Fruit fly (Drosophila melanogaster): ENCODE measurements around the gene Gtpx.

Gene Gtpx

DNA sequence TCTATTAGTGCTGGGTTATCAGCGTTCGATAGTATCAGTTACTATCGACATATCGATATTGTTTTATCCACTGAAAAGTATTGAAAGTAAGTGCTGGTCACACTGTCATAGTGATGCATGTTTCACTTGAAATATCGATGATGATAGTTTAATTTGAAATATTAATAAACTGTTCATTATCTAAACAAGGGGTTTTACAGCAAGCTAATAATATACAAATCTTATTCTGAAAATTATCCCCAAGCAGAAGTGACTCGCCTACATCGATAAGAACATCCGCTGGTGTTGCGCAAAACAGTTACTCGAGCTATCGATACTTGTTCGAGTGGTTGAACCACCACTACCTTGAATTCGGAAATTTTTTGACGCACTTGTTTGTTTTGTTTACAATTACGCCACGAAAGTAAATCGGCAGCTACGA is 6.8 kb upstream of the Gtpx start, which contains the start of the genes PIG-C, CG12016 and Dpm2 (continued):
- TF ChIP-seq HHEX (GFP tag; optimal IDR thresholded peaks at IDR 0.05) (no peak), CG34224 (GFP tag; IDR thresholded peaks at IDR 0.05; ENCODE audit: partially characterized antibody) (peak; percentile 94), ase (GFP tag; IDR thresholded peaks at IDR 0.05) (peak; percentile 50; the same call in 1 of the 3 replicates), Side (GFP tag; optimal IDR thresholded peaks at IDR 0.05) (peak; percentile 53), cad (GFP tag; optimal IDR thresholded peaks at IDR 0.05) (no peak), CG7271 (tag; optimal IDR thresholded peaks at IDR 0.05) (no peak), CG16779 (GFP tag; IDR thresholded peaks at IDR 0.05) (no peak), ems (GFP tag; optimal IDR thresholded peaks at IDR 0.05) (peak; percentile 52), sr (GFP tag; IDR thresholded peaks at IDR 0.05) (no peak), lov (optimal IDR thresholded peaks at IDR 0.05) (no peak), lov (GFP tag; IDR thresholded peaks at IDR 0.05) (0 out of 3 replicates have a peak, but pooled peaks have one; percentile 9), Six4 (GFP tag; optimal IDR thresholded peaks at IDR 0.05) (peak; percentile 38), Abd-B (GFP tag; optimal IDR thresholded peaks at IDR 0.05) (no peak), jing (GFP tag; optimal IDR thresholded peaks at IDR 0.05) (no peak), CG42726 (GFP tag; IDR thresholded peaks at IDR 0.05; ENCODE audit: partially characterized antibody) (peak; percentile 95), phol (tag; optimal IDR thresholded peaks at IDR 0.05) (peak; percentile 80), unc-4 (GFP tag; IDR thresholded peaks at IDR 0.05; ENCODE audit: partially characterized antibody) (peak; percentile 98), Hr51 (GFP tag; optimal IDR thresholded peaks at IDR 0.05) (peak in 1 of 2 experiments; percentile 55), stc (GFP tag; IDR thresholded peaks at IDR 0.05) (no peak), CG13296 (GFP tag; optimal IDR thresholded peaks at IDR 0.05) (peak; percentile 47), abd-A (tag; optimal IDR thresholded peaks at IDR 0.05) (no peak), zen2 (GFP tag; IDR thresholded peaks at IDR 0.05; ENCODE audit: partially characterized antibody) (peak; percentile 92), CG9215 (GFP tag; IDR thresholded peaks at IDR 0.05) (no peak; the same call in none of the 2 replicates), CG8478 (optimal IDR thresholded peaks at IDR 0.05) (no peak), NC2β (GFP tag; optimal IDR thresholded peaks at IDR 0.05) (peak; percentile 63), yki (optimal IDR thresholded peaks at IDR 0.05) (no peak), tio (GFP tag; optimal IDR thresholded peaks at IDR 0.05) (no peak), CG15696 (tag; optimal IDR thresholded peaks at IDR 0.05) (peak; percentile 68), CG14667 (GFP tag; IDR thresholded peaks at IDR 0.05) (peak; percentile 60), CG30403 (GFP tag; optimal IDR thresholded peaks at IDR 0.05) (peak; percentile 86), bbx (GFP tag; IDR thresholded peaks at IDR 0.05; ENCODE audit: partially characterized antibody) (peak; percentile 95), bigmax (GFP tag; optimal IDR thresholded peaks at IDR 0.05) (no peak), Hey (tag; optimal IDR thresholded peaks at IDR 0.05) (no peak), CG2678 (tag; optimal IDR thresholded peaks at IDR 0.05) (no peak), CG12236 (GFP tag; optimal IDR thresholded peaks at IDR 0.05) (no peak), CG17328 (GFP tag; IDR thresholded peaks at IDR 0.05) (0 out of 2 replicates have a peak, but pooled peaks have one; percentile 28), scrt (GFP tag; optimal IDR thresholded peaks at IDR 0.05) (no peak), grau (tag; optimal IDR thresholded peaks at IDR 0.05) (peak; percentile 77), CG33557 (GFP tag; optimal IDR thresholded peaks at IDR 0.05) (peak; percentile 53), oc (tag; optimal IDR thresholded peaks at IDR 0.05) (no peak), Kr (GFP tag; optimal IDR thresholded peaks at IDR 0.05) (no peak), sd (tag; optimal IDR thresholded peaks at IDR 0.05) (no peak), zen (tag; optimal IDR thresholded peaks at IDR 0.05) (peak; percentile 60), Fer3 (tag; optimal IDR thresholded peaks at IDR 0.05) (peak; percentile 56), run (tag; optimal IDR thresholded peaks at IDR 0.05) (no peak), CG13894 (tag; optimal IDR thresholded peaks at IDR 0.05) (no peak), sug (tag; optimal IDR thresholded peaks at IDR 0.05) (peak; percentile 81), cwo (GFP tag; optimal IDR thresholded peaks at IDR 0.05) (no peak), amos (GFP tag; IDR thresholded peaks at IDR 0.05; ENCODE audit: partially characterized antibody) (peak; percentile 98), sqz (GFP tag; optimal IDR thresholded peaks at IDR 0.05) (no peak), ac (GFP tag; optimal IDR thresholded peaks at IDR 0.05) (no peak)
